Worm (Caenorhabditis elegans) whole organism, L4/young adult: ENCODE data around the gene serp-1.1.

Experiments
- W03F9.2 ChIP-seq: fragments of 150-350 bp; optimal IDR thresholded peaks from 2 replicates; lab custom pipeline; 2014; ENCODE audit warnings: missing biosample characterization, missing genetic modification characterization
- dao-5 ChIP-seq: sonication (generic microtip); optimal IDR thresholded peaks from 2 replicates; lab custom pipeline; 2016; ENCODE audit warnings: missing genotype, missing genetic modification characterization, moderate library complexity, missing compliant biosample characterization
- him-1 ChIP-seq: sonication (generic microtip); optimal IDR thresholded peaks from 2 replicates; lab custom pipeline; 2016; ENCODE audit warnings: missing genotype, missing genetic modification reagents, missing genetic modification characterization, missing compliant biosample characterization

Gene serp-1.1

DNA sequence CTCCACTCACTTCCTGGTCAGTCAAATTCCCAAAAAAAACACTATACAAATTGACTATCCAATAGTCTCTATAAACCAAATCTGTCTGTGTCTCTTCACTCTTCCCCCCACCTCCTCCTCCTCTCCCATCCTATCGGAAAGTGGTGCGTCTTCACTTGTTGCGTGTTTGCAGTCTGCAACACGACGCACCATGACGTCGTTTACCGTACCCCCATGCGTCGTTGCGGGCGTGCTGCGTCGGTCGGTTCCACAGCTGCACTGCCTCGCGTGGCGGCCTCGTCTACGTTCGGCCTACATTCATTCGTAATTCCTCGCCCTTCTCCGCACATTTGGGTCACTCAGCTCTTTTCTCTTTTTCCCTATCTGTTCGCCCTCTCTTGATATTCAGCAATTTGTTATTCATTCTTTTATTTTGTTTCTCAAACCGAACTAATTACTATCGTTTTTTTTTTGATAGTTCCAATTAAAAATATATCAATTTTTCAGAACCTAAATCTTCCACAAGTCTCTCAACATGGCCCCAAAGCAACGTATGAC is at the start of gene serp-1.1:
Gene serp-1.1 (plus strand): TSS at position 487 of the 537 bp plus-strand sequence.
- TF ChIP-seq W03F9.2 (peak; percentile 91), him-1 (tag; lab: Kevin White, UChicago) (peak; percentile 95), dao-5 (tag; lab: Kevin White, UChicago) (peak; percentile 92)

DNA sequence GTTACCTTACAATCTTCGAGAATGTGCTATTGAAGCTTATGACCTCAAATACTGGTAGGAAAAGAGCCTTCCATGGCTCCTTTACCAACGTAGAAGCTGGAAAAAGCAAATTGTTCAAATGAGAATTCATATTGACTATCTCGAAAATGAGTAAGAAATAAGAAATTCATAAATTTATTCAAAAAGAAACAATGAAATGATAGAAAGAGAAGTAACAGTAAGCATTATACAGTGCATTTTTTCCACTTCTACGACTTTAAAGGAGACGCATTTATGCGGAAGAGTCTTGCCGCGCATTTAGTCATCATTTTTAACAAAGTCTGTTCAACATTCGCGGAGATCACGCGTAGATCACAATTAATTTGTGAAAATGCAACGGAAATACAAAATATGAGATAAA is 46.4 kb upstream of the serp-1.1 start, which contains the start of gene Y7A5A.10:
Gene Y7A5A.10 (minus strand): TSS at position 101 of the 400 bp plus-strand sequence.
- no peak for TF ChIP-seq him-1 (tag; lab: Kevin White, UChicago)
- no peak for TF ChIP-seq W03F9.2

DNA sequence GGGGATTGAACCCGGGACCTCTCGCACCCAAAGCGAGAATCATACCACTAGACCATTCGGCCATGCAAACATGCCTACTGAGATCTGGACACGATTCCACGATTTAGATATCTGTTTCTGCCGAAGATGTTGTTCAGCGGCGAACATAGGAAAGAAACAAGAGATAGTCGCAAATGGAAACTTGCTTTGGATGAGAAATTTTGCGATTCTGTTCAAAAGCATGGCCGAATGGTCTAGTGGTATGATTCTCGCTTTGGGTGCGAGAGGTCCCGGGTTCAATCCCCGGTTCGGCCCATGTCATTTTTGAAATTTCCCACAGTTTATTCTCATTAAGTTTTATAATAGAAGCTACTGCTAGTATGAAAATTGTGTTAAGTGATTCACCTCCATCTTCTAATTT is 44.7 kb upstream of the serp-1.1 start:
- TF ChIP-seq dao-5 (tag; lab: Kevin White, UChicago) (no peak), W03F9.2 (no peak), him-1 (tag; lab: Kevin White, UChicago) (no peak)

DNA sequence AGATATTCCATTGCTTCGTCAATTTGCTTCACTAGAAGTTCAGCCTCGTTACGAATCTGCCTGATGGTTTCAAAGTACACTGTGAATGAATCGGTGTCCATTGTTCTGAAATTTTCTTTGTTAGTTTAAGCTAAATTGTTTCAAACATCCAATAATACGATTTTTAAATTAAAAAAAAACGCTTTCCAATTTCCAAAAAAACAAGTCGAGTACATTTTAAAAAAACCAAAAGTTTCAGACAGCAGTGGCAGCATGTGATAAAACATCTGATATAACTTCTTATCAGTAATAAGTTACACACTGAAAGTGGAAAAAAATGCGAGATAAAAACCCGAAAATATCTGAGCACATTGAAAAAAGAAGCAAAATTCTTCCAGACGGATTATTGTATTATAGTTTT is 41.8 kb upstream of the serp-1.1 start, which contains the start of gene Y7A5A.6:
Gene Y7A5A.6 (minus strand): TSS at position 101 of the 400 bp plus-strand sequence.
- TF ChIP-seq dao-5 (tag; lab: Kevin White, UChicago) = no peak
- TF ChIP-seq W03F9.2 = no peak
- TF ChIP-seq him-1 (tag; lab: Kevin White, UChicago) = no peak

DNA sequence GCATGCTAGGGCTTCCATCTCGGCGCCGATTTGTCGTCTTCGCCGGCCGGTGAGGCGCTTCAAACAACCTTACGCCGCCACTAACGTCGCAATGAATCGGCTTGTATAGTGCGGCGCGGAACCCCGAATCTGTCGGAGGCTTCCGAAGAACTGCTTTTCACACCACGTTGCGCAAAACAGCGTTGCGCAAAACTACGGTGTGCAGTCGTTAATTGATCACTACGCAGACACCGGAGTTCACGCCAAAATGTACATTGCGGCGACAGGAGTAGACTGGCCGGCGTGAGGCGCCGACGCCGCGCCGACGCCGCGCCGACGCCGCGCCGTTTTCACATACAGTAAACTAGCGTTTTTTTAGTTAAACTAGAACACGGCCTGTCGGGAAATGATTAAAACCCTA is 39.5 kb upstream of the serp-1.1 start:
- TF ChIP-seq dao-5 (tag; lab: Kevin White, UChicago) (no peak), him-1 (tag; lab: Kevin White, UChicago) (no peak), W03F9.2 (no peak)

DNA sequence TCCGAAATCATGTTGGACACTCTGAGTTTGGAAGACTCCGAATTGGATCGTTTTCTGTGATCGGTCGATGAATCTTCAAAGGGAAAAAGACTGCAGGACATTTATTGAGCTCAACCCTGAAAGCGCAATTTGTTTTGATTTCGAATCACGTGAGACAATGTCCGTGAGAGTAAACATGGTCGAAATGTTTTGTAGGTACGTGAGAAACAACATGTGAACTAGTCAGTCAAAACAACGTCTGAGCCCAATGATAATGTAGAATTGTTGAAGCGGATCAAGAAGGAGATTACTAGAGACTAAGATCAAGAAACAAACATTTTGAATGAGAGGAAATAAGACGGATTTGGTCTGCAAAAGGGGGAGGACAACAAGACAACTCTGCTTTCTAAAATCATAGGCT is 37.3 kb upstream of the serp-1.1 start, which contains the start of gene Y7A5A.7:
Gene Y7A5A.7 (minus strand): TSS at position 101 of the 400 bp plus-strand sequence.
- TF ChIP-seq W03F9.2 = no peak
- TF ChIP-seq him-1 (tag; lab: Kevin White, UChicago) = no peak

DNA sequence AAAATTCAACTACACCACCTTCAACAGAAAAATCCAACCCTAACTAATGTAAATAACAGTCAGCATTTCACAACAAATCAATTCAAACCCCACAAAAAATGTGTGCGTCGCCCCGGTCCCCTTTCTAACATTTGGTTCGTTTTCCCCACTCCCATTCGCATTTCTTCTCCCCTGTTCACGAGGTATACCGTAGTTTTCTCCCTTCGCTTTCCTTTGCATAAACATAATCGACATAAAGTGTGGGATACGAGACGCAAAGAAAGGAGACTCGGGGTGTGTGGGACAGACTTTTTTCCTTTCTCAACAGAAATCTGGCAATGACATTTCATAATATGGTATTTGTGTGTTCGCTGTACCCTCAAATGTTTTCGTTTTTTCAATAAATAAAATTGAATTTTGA is 30.0 kb upstream of the serp-1.1 start:
- TF ChIP-seq dao-5 (tag; lab: Kevin White, UChicago) (no peak), W03F9.2 (no peak), him-1 (tag; lab: Kevin White, UChicago) (no peak)

DNA sequence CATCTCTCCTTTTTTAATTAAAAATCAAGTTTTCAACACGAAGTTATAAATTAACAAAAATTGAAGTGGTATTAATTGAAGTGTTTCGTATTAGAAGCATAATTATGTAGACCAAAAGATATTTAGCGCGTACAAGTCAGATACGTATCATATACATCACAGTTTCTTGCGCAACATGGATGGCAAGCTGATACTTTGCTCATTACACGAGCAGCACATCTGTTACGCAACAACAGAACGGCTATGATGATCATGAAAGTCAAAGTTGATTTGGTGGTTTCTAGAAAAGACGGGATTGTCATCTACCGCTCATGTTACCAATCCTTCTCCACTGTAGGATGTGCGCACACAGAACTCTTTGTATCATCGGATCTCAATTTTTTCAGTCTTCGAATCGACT is 26.8 kb upstream of the serp-1.1 start:
- TF ChIP-seq him-1 (tag; lab: Kevin White, UChicago) (no peak), dao-5 (tag; lab: Kevin White, UChicago) (no peak)

DNA sequence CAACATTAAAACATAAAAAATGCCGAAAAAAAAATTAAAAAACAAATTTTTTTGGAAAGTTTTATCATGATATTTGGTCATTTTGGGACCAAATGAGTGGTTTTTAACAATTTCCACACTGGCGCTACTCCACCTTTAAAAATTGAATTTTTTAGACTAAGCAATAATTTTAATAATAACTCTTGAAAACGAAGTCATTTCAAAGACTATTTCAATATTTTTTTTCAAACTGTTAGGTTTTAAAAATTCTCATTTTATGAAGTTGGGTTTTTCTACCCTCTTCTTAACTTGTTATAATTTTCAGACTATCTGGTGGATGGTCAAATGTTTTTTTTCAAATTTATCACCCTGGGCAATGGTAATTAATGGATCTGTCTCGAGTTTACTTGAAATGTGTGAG is 19.2 kb upstream of the serp-1.1 start, which contains the start of gene Y7A5A.8:
Gene Y7A5A.8 (plus strand): TSS at position 301 of the 400 bp plus-strand sequence.
- no peak for TF ChIP-seq dao-5 (tag; lab: Kevin White, UChicago)

DNA sequence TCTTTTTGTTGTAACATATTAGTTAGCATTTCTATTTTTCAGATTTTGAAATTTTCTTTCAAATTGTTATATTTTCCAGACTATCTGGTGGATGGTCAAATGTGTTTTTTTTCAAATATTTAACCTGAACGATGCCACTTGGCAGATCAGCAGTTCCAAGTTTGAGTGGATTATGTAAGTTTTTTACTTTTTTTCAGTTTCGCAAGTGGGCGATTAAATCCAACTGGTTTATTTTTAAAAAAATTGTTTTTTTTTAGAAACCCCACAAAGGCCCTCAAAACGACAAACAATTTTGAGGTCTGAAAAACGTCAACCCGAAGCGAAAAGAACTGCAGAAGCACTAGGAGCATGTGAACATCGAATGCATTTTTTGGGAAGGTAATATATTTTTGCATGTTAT is 14.5 kb upstream of the serp-1.1 start, which contains the start of gene Y7A5A.9:
Gene Y7A5A.9 (plus strand): TSS at position 301 of the 400 bp plus-strand sequence.
- TF ChIP-seq W03F9.2 (no peak), him-1 (tag; lab: Kevin White, UChicago) (no peak), dao-5 (tag; lab: Kevin White, UChicago) (no peak)

DNA sequence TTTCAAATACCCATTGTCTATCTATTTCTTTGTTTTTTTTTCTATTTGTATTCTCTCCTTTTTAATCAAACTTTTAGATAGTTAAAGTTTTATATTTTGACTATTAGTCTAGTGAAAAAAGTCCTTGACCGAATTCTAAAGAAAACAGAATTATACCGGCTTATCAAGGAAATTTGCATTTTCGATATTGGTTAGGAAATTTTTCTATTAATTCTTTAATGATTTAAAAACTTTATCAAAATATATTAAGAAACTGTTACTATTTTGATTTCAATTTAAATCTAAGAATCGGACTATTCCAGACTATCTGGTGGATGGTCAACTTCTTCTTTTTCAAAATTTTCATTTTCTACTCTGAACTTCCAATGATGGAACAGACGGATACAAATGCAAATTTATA is 13.3 kb upstream of the serp-1.1 start, which contains the start of gene Y7A5A.20:
Gene Y7A5A.20 (plus strand): TSS at position 301 of the 400 bp plus-strand sequence.
- TF ChIP-seq dao-5 (tag; lab: Kevin White, UChicago) (no peak), him-1 (tag; lab: Kevin White, UChicago) (no peak), W03F9.2 (no peak)

DNA sequence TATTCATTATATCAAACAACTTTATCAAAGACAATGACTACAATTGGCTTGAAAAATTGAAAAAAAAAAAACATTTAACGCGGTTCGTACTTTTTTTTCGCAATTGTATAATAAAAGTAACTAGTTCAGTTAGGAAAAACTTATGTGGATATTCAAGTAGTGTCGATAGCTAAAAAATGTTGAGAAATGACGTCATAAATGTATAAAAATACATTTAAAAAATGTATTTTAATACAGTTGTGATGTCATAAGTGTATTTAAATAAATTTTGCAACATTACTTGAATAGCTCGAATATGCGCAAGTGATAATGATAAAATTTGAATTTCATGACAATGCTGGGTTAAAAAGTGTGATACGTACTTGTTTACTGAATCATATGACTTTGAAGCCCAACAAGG is 9.8 kb upstream of the serp-1.1 start:
- TF ChIP-seq him-1 (tag; lab: Kevin White, UChicago) = no peak
- TF ChIP-seq dao-5 (tag; lab: Kevin White, UChicago) = no peak
- TF ChIP-seq W03F9.2 = no peak

DNA sequence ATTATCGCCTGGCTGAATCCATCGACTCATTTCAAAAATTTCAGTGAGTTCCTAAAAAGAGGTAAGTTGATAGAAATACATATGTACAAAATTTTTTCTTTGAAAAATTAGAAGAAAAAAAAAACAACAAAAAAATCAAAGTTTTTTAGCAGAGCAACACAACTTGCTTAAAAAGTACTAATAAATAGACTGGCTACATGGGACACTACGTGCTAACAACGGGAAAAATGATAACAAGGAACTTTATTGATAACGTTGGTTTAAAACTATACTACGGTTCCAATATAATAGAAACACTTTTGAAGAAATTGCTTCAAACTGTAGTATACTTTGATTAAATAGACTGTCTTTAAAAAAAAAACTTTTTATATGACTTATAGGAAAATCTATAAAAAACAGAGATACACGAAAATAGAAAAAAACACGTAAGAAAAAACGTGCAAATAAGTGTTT is 2.9 kb upstream of the serp-1.1 start, which contains the start of gene acox-1.6:
Gene acox-1.6 (minus strand): TSS at position 51 of the 453 bp plus-strand sequence.
- TF ChIP-seq him-1 (tag; lab: Kevin White, UChicago) (no peak), dao-5 (tag; lab: Kevin White, UChicago) (no peak), W03F9.2 (no peak)

DNA sequence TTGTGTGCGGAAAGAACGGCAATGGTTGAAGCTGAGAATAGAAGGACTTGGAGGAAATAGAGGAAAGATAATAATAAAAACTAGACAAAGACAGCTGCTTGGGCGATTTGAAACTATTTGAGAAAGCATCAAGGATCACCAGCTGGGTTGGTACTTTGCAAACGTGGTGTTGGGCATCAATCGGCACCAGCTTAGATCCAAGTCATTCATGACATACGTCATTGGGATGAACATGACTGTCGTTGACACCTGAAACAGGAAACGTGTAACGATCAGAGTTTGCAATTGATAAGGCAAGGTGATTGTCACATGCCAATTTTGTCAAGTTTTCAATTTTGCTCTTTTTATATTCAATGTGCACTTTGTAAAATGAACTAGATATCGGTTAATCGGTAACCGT is 1.1 kb downstream of the serp-1.1 start:
- TF ChIP-seq W03F9.2 (no peak), dao-5 (tag; lab: Kevin White, UChicago) (no peak), him-1 (tag; lab: Kevin White, UChicago) (no peak)

DNA sequence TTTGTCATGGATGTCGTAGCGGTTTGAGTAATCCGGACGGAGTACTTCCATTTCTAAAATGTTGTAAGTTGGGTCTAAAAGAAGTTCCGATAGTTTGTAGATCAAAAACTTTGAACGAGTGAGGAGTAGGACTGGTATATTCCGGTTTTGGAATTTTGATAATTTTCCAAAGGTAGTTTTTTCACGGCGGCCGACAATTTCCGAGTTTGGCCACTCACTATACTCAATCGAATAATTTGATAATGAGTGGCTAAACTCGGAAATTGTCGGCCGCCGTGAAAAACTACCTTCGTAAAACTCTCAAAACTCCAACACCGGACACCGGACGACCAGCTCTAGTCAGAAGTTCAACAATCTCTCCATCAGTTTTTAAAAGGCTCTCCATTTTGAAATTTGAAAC is 3.0 kb downstream of the serp-1.1 start:
- TF ChIP-seq him-1 (tag; lab: Kevin White, UChicago) = no peak
- no peak for TF ChIP-seq dao-5 (tag; lab: Kevin White, UChicago)
- TF ChIP-seq W03F9.2 = no peak
